Worm (Caenorhabditis elegans) whole organism, L4 larva: ENCODE data around the gene imb-2.

Experiments
- F44E2.7 ChIP-seq: fragments of 200-800 bp; sonication (Bioruptor generic); IDR thresholded peaks from 2 replicates; pipeline ENCODE4 v2.1.2; 2022; ENCODE audit warnings: missing genetic modification characterization, missing compliant biosample characterization
- attf-4 ChIP-seq: sonication (generic microtip); optimal IDR thresholded peaks from 3 replicates; lab custom pipeline; 2017; ENCODE audit warnings: missing biosample characterization, missing genetic modification characterization
- ceh-20 ChIP-seq: fragments of 200-800 bp; sonication (Bioruptor generic); IDR thresholded peaks from 2 replicates; pipeline ENCODE4 v1.3.6; 2022; ENCODE audit warnings: missing genetic modification reagents, missing genetic modification characterization, missing compliant biosample characterization
- daf-19 ChIP-seq: fragments of 200-800 bp; sonication (Bioruptor generic); conservative IDR thresholded peaks from 2 replicates; pipeline ENCODE4 v1.3.6; 2022; ENCODE audit warnings: missing genetic modification characterization, missing compliant biosample characterization
- daf-8 ChIP-seq: fragments of 200-800 bp; sonication (Bioruptor generic); IDR thresholded peaks from 2 replicates; pipeline ENCODE4 v1.3.6; 2022; ENCODE audit warnings: missing genetic modification characterization, missing compliant biosample characterization
- dmd-6 ChIP-seq: fragments of 200-800 bp; sonication (Bioruptor generic); IDR thresholded peaks from 2 replicates; pipeline ENCODE4 v1.3.6; 2022; ENCODE audit warnings: missing genetic modification reagents, missing genetic modification characterization, missing compliant biosample characterization
- dpl-1 ChIP-seq: fragments of 150-350 bp; optimal IDR thresholded peaks from 2 replicates; lab custom pipeline; 2014; ENCODE audit warnings: missing biosample characterization, missing genetic modification reagents, missing genetic modification characterization
- madf-9 ChIP-seq: fragments of 200-800 bp; sonication (Bioruptor generic); conservative IDR thresholded peaks from 2 replicates; pipeline ENCODE4 v1.3.6; 2022; ENCODE audit warnings: missing genetic modification reagents, missing genetic modification characterization, missing compliant biosample characterization
- mes-2 ChIP-seq: sonication (generic microtip); optimal IDR thresholded peaks from 2 replicates; lab custom pipeline; 2016; ENCODE audit warnings: missing genotype, mild to moderate bottlenecking, missing genetic modification characterization, missing compliant biosample characterization; ENCODE audit not compliant: poor library complexity, severe bottlenecking
- nhr-28 ChIP-seq: fragments of 150-350 bp; optimal IDR thresholded peaks from 2 replicates; lab custom pipeline; 2014; ENCODE audit warnings: missing biosample characterization, missing genetic modification characterization
- nhr-41 ChIP-seq: fragments of 200-800 bp; sonication (Bioruptor generic); IDR thresholded peaks from 2 replicates; pipeline ENCODE4 v1.3.6; 2022; ENCODE audit warnings: missing genetic modification reagents, missing genetic modification characterization, missing compliant biosample characterization
- pqm-1 ChIP-seq: sonication (generic microtip); optimal IDR thresholded peaks from 2 replicates; lab custom pipeline; 2017; ENCODE audit warnings: missing biosample characterization, missing genetic modification characterization

The imb-2 gene

ce11 chrII:14413035-14413525 is 47.6 kb downstream of the imb-2 start, which contains the start of gene exl-1:
Gene exl-1, minus strand, starts transcription at chrII:14413475.
- TF ChIP-seq F44E2.7 (GFP tag; lab: Robert Waterston, UW) (no peak), dpl-1 (peak; percentile 1), ceh-20 (GFP tag; lab: Robert Waterston, UW) (no peak), daf-19 (GFP tag; lab: Robert Waterston, UW) (0 out of 2 replicates have a peak, but pooled peaks have one; percentile 40), madf-9 (GFP tag; lab: Robert Waterston, UW) (no peak), mes-2 (tag; lab: Kevin White, UChicago) (no peak)
- TF ChIP-seq, all 104 proteins: peak for 2

- TF ChIP-seq nhr-41 (GFP tag; lab: Robert Waterston, UW): no peak
- TF ChIP-seq, all 104 proteins: peak for 0
Observed at ce11 chrII:14413709-14414108, 48.2 kb downstream of the imb-2 start.

ce11 chrII:14415427-14415826 is 49.9 kb downstream of the imb-2 start:
- TF ChIP-seq nhr-28 (peak; percentile 63), pqm-1 (tag; lab: Kevin White, UChicago) (peak; percentile 6), dmd-6 (GFP tag; lab: Robert Waterston, UW) (peak; percentile 58; the same call in 1 of the 2 replicates), daf-8 (GFP tag; lab: Robert Waterston, UW) (no peak), attf-4 (tag; lab: Kevin White, UChicago) (no peak)

- no peak for TF ChIP-seq dmd-6 (GFP tag; lab: Robert Waterston, UW)
Observed at ce11 chrII:14416988-14417387, 51.5 kb downstream of the imb-2 start.
